Worm (Caenorhabditis elegans) whole organism, L2 larva: Measurements from ENCODE around the gene F08F8.11.
A peak's percentile ranks its signal among the peaks of the same experiment; 100 is the strongest.

Source experiments
- C34F6.9 ChIP-seq: fragments of 150-350 bp; optimal IDR thresholded peaks from 2 replicates; lab custom pipeline; 2014; ENCODE audit warnings: missing biosample characterization, missing genetic modification characterization
- F13H6.1 ChIP-seq: sonication (generic microtip); optimal IDR thresholded peaks from 2 replicates; lab custom pipeline; 2016; ENCODE audit warnings: missing genetic modification characterization, missing compliant biosample characterization
- R02D3.7 ChIP-seq: fragments of 150-350 bp; optimal IDR thresholded peaks from 2 replicates; lab custom pipeline; 2014; ENCODE audit warnings: missing biosample characterization, missing genetic modification characterization
- Y55F3AM.14 ChIP-seq: fragments of 200-800 bp; sonication (Bioruptor generic); optimal IDR thresholded peaks from 2 replicates; lab custom pipeline; 2018; ENCODE audit warnings: mild to moderate bottlenecking, missing genetic modification characterization, missing compliant biosample characterization
- ZK546.5 ChIP-seq: sonication (generic microtip); optimal IDR thresholded peaks from 2 replicates; lab custom pipeline; 2017; ENCODE audit warnings: missing biosample characterization, missing genetic modification characterization
- alr-1 ChIP-seq: fragments of 150-350 bp; optimal IDR thresholded peaks from 2 replicates; lab custom pipeline; 2014; ENCODE audit warnings: missing biosample characterization, missing genetic modification characterization
- aly-2 ChIP-seq: fragments of 150-350 bp; optimal IDR thresholded peaks from 2 replicates; lab custom pipeline; 2014; ENCODE audit warnings: missing biosample characterization, missing genetic modification characterization
- ama-1 ChIP-seq: fragments of 150-350 bp; optimal IDR thresholded peaks from 2 replicates; lab custom pipeline; 2018; ENCODE audit warnings: inconsistent platforms
- blmp-1 ChIP-seq: sonication (generic microtip); optimal IDR thresholded peaks from 2 replicates; lab custom pipeline; 2017; ENCODE audit warnings: missing genetic modification characterization, mild to moderate bottlenecking, missing compliant biosample characterization, antibody characterized with exemption, moderate library complexity; ENCODE audit not compliant: insufficient read depth
- ceh-82 ChIP-seq: fragments of 150-350 bp; optimal IDR thresholded peaks from 2 replicates; lab custom pipeline; 2014; ENCODE audit warnings: missing biosample characterization, missing genetic modification characterization
- crh-2 ChIP-seq: sonication (generic microtip); optimal IDR thresholded peaks from 2 replicates; lab custom pipeline; 2017; ENCODE audit warnings: missing biosample characterization, missing genetic modification characterization
- dmd-4 ChIP-seq: sonication (generic microtip); optimal IDR thresholded peaks from 2 replicates; lab custom pipeline; 2017; ENCODE audit warnings: missing biosample characterization, missing genetic modification characterization
- egl-27 ChIP-seq: sonication (generic microtip); optimal IDR thresholded peaks from 3 replicates; lab custom pipeline; 2017; ENCODE audit warnings: missing biosample characterization, missing genetic modification reagents, missing genetic modification characterization
- elt-3 ChIP-seq: sonication (generic microtip); optimal IDR thresholded peaks from 2 replicates; lab custom pipeline; 2017; ENCODE audit warnings: missing biosample characterization, missing genetic modification characterization
- fos-1 ChIP-seq: fragments of 150-350 bp; optimal IDR thresholded peaks from 2 replicates; lab custom pipeline; 2014; ENCODE audit warnings: missing biosample characterization, missing genetic modification characterization
- gmeb-1 ChIP-seq: fragments of 150-350 bp; optimal IDR thresholded peaks from 2 replicates; lab custom pipeline; 2014; ENCODE audit warnings: missing biosample characterization, missing genetic modification characterization
- lin-13 ChIP-seq: fragments of 150-350 bp; optimal IDR thresholded peaks from 2 replicates; lab custom pipeline; 2014; ENCODE audit warnings: missing biosample characterization, missing genetic modification reagents, missing genetic modification characterization
- lin-39 ChIP-seq: fragments of 150-350 bp; optimal IDR thresholded peaks from 2 replicates; lab custom pipeline; 2014; ENCODE audit warnings: missing biosample characterization, missing genetic modification reagents, missing genetic modification characterization
- lsy-2 ChIP-seq, 2 experiments: fragments of 150-350 bp in 1 of 2; sonication (generic microtip) in 1 of 2; optimal IDR thresholded peaks; 2 replicates each; lab custom pipeline; 2014 to 2017; ENCODE audit warnings: missing biosample characterization in 2 of 2, missing genetic modification characterization in 2 of 2
- mdl-1 ChIP-seq, 2 experiments: fragments of 150-350 bp in 1 of 2; sonication (generic microtip) in 1 of 2; optimal IDR thresholded peaks; 2 replicates each; lab custom pipeline; 2017; ENCODE audit warnings: missing biosample characterization in 2 of 2, missing genetic modification characterization in 2 of 2
- nhr-10 ChIP-seq: sonication (generic microtip); optimal IDR thresholded peaks from 2 replicates; lab custom pipeline; 2017; ENCODE audit warnings: missing biosample characterization, missing genetic modification characterization
- nhr-12 ChIP-seq: fragments of 150-350 bp; optimal IDR thresholded peaks from 2 replicates; lab custom pipeline; 2014; ENCODE audit warnings: missing biosample characterization, missing genetic modification characterization
- nhr-129 ChIP-seq: fragments of 150-350 bp; optimal IDR thresholded peaks from 2 replicates; lab custom pipeline; 2014; ENCODE audit warnings: missing biosample characterization, missing genetic modification characterization
- nhr-21 ChIP-seq: fragments of 150-350 bp; optimal IDR thresholded peaks from 2 replicates; lab custom pipeline; 2014; ENCODE audit warnings: missing biosample characterization, missing genetic modification characterization
- nhr-23 ChIP-seq: fragments of 150-350 bp; optimal IDR thresholded peaks from 2 replicates; lab custom pipeline; 2014; ENCODE audit warnings: missing biosample characterization, missing genetic modification reagents, missing genetic modification characterization
- nhr-25 ChIP-seq: fragments of 150-350 bp; sonication (generic microtip); optimal IDR thresholded peaks from 3 replicates; lab custom pipeline; 2014; ENCODE audit warnings: missing biosample characterization, missing genetic modification characterization
- nhr-6 ChIP-seq: fragments of 150-350 bp; optimal IDR thresholded peaks from 2 replicates; lab custom pipeline; 2014; ENCODE audit warnings: missing biosample characterization, missing genetic modification characterization
- nhr-77 ChIP-seq: fragments of 150-350 bp; optimal IDR thresholded peaks from 2 replicates; lab custom pipeline; 2014; ENCODE audit warnings: missing biosample characterization, missing genetic modification characterization
- sma-3 ChIP-seq: sonication (generic microtip); optimal IDR thresholded peaks from 2 replicates; lab custom pipeline; 2016; ENCODE audit warnings: missing genetic modification reagents, missing genetic modification characterization, missing compliant biosample characterization
- snpc-4 ChIP-seq: fragments of 150-350 bp; optimal IDR thresholded peaks from 2 replicates; lab custom pipeline; 2014; ENCODE audit warnings: missing biosample characterization, missing genetic modification characterization
- unc-55 ChIP-seq: fragments of 150-350 bp; sonication (generic microtip); optimal IDR thresholded peaks from 3 replicates; lab custom pipeline; 2014; ENCODE audit warnings: missing biosample characterization, missing genetic modification reagents, missing genetic modification characterization
- unc-62 ChIP-seq: fragments of 150-350 bp; optimal IDR thresholded peaks from 2 replicates; lab custom pipeline; 2014; ENCODE audit warnings: missing biosample characterization, missing genetic modification reagents, missing genetic modification characterization
- zag-1 ChIP-seq: fragments of 150-350 bp; optimal IDR thresholded peaks from 2 replicates; lab custom pipeline; 2014; ENCODE audit warnings: missing biosample characterization, missing genetic modification characterization
- ztf-1 ChIP-seq: fragments of 200-800 bp; sonication (Bioruptor generic); conservative IDR thresholded peaks from 2 replicates; pipeline ENCODE4 v1.3.6; 2022; ENCODE audit warnings: missing genetic modification characterization, missing compliant biosample characterization
- ztf-11 ChIP-seq: sonication (generic microtip); optimal IDR thresholded peaks from 2 replicates; lab custom pipeline; 2017; ENCODE audit warnings: missing biosample characterization, missing genetic modification characterization
- ztf-4 ChIP-seq: fragments of 150-350 bp; optimal IDR thresholded peaks from 2 replicates; lab custom pipeline; 2014; ENCODE audit warnings: missing biosample characterization, missing genetic modification characterization

Gene F08F8.11

DNA sequence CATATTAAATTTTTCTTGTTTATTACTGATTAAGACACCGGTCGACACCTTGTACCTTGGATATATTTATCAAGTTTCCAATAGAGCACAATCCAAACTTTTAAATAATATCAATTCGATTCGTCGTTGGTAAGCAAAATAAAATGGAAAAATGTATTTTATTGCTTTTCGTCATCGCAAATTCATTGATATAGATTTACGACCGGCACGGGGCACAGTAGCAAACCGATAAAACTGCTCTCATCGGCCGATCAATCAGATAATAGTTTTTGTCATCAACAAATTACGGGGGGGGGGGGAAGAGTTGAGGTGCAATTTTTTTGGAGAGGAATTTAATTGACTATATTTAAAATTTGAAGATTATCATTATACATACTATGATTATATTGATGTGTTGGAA is 42.4 kb upstream of the F08F8.11 start:
- no peak for TF ChIP-seq egl-27 (tag; lab: Kevin White, UChicago)
- peak; percentile 57 for TF ChIP-seq fos-1 (tag; lab: Kevin White, UChicago)
- TF ChIP-seq ztf-11 (tag; lab: Kevin White, UChicago): no peak

DNA sequence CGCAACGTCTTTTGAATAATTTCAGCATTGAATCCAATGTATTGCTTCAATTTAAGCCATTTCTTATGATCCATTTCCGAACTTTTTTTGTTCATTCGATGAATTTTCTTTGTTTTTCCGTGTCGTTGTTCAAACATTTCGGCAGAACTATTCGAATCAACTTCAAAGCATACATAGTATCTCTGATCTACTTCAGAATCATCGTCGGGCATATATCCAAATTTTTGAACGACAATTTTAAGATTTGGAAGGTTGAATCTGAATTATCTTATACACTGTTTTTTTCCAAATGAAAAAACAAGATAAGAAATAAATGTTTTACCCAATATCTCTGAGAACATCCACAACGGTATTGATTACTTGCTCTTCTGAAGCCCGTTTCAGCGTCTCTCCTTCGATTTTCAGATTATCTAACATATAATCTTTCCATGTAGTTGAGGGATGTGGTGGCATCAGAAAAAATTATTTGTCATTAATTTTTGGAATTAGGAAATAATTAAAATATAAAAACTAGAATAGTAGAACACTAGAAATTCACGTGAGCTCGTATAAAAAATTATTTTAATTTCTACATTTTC is 36.5 kb upstream of the F08F8.11 start, which contains the start of gene lab-2:
lab-2 (minus strand) TSS at position 453 of the 578 bp plus-strand sequence.
- TF ChIP-seq gmeb-1 (tag; lab: Kevin White, UChicago) (no peak), F13H6.1 (no peak), nhr-23 (tag; lab: Kevin White, UChicago) (no peak), fos-1 (tag; lab: Kevin White, UChicago) (no peak), ztf-1 (GFP tag; lab: Robert Waterston, UW) (no peak), nhr-12 (no peak), ztf-4 (tag; lab: Kevin White, UChicago) (no peak), mdl-1 (tag; optimal IDR thresholded peaks at IDR 0.05; lab: Kevin White, UChicago) (no peak), alr-1 (tag; lab: Kevin White, UChicago) (no peak), Y55F3AM.14 (GFP tag; lab: Kevin White, UChicago) (no peak), lin-39 (tag; lab: Kevin White, UChicago) (no peak), ztf-11 (tag; lab: Kevin White, UChicago) (no peak), nhr-10 (tag; lab: Kevin White, UChicago) (no peak), ceh-82 (no peak), zag-1 (tag; lab: Kevin White, UChicago) (no peak), elt-3 (tag; lab: Kevin White, UChicago) (no peak), nhr-21 (tag; lab: Kevin White, UChicago) (peak; percentile 30), unc-62 (GFP tag; lab: Kevin White, UChicago) (no peak), ZK546.5 (tag; lab: Kevin White, UChicago) (no peak), nhr-25 (tag; lab: Kevin White, UChicago) (peak; percentile 48), dmd-4 (no peak), R02D3.7 (tag; lab: Kevin White, UChicago) (no peak), snpc-4 (tag; lab: Kevin White, UChicago) (no peak), unc-55 (no peak), aly-2 (no peak), nhr-6 (tag; lab: Kevin White, UChicago) (no peak), sma-3 (GFP tag; lab: Kevin White, UChicago) (no peak), lsy-2 (tag; optimal IDR thresholded peaks at IDR 0.05; lab: Kevin White, UChicago) (peak in 1 of 2 experiments; percentile 29), ama-1 (lab: Kevin White, UChicago) (peak; percentile 36), nhr-77 (tag; lab: Kevin White, UChicago) (no peak), blmp-1 (tag; lab: Kevin White, UChicago) (no peak), C34F6.9 (no peak), lin-13 (no peak), crh-2 (tag; lab: Kevin White, UChicago) (peak; percentile 26)

DNA sequence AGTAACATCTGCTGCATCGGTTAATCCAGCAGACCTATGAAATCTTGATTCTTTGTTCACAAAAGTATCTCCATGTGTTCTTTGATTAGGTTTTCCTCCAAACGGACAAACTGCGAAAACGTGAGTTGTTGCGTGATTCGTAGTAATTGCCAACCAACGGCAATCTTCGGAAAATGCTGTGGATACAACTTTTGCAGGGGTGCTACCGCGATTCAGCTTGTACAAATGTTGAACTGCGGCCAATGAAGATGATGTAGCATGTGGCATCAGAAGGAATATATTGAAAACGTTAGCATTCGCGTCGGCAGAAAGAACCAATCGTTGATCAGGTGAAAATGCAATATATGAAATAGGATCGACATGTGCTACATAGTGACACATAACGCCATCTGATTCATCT is 34.0 kb upstream of the F08F8.11 start:
- TF ChIP-seq ztf-1 (GFP tag; lab: Robert Waterston, UW): no peak
- no peak for TF ChIP-seq nhr-21 (tag; lab: Kevin White, UChicago)

DNA sequence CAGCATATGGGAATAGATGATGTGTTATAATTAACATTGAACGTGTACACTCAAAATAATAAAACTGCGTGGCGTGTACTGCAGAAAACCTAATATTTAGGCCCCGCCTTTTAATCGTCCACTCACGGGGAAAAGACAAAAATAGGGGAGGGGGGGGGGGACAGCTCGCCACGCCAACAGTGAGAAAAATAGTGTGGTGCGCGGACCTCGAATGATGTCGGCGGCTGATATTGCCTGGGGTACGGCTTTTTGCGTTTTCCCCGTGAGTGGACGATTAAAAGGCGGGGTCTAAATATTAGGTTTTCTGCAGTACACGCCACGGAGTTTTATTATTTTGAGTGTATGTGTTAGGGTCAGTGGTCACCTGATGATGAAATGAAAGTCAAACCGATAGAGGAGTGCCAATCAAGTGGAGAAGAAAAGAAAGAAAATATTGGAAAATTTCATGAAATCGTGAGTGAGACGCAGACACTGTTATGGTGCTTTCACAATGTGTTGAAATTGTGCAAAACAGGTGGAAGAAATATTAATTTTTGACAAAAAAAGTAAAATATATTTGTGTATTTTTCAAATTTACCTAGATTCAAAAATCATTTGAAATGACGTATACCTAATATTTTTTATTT is 31.7 kb upstream of the F08F8.11 start:
- TF ChIP-seq nhr-129 (tag; lab: Kevin White, UChicago) (peak; percentile 57), crh-2 (tag; lab: Kevin White, UChicago) (peak; percentile 11), lsy-2 (tag; optimal IDR thresholded peaks at IDR 0.05; lab: Kevin White, UChicago) (peak in 1 of 2 experiments; percentile 12)
